Fruit fly (Drosophila melanogaster) Kc167 (cell line): ENCODE results near the gene Sfp79B.

ENCODE experiments used
- Myc ChIP-seq: fragments of >200 bp; optimal IDR thresholded peaks from 2 replicates; lab custom pipeline; 2017; ENCODE audit warnings: missing external identifiers
- Sin3A ChIP-seq: fragments of >200 bp; optimal IDR thresholded peaks from 2 replicates; lab custom pipeline; 2018; ENCODE audit warnings: missing external identifiers
- h ChIP-seq: fragments of >200 bp; optimal IDR thresholded peaks from 3 replicates; lab custom pipeline; 2018; ENCODE audit warnings: missing external identifiers
- insv ChIP-seq: fragments of >200 bp; optimal IDR thresholded peaks from 3 replicates; lab custom pipeline; 2018; ENCODE audit warnings: missing external identifiers
- psq ChIP-seq: fragments of >200 bp; optimal IDR thresholded peaks from 2 replicates; lab custom pipeline; 2017; ENCODE audit warnings: missing external identifiers
- ttk ChIP-seq: sonication (Bioruptor generic); optimal IDR thresholded peaks from 2 replicates; lab custom pipeline; 2017; ENCODE audit warnings: missing external identifiers

The Sfp79B gene

dm6 chr3L:22080022-22080421 lies at the start of gene Sfp79B:
TSS of gene Sfp79B (plus strand) at chr3L:22080322.
- TF ChIP-seq Myc (lab: Kevin White, UChicago), result no peak
- no peak for TF ChIP-seq ttk (lab: Kevin White, UChicago)
- TF ChIP-seq insv (lab: Kevin White, UChicago), result no peak
- TF ChIP-seq Sin3A, result no peak

dm6 chr3L:22034717-22035116 lies 45.4 kb upstream of the Sfp79B start, which contains the start of gene Oct-TyrR:
TSS of gene Oct-TyrR (plus strand) at chr3L:22035003.
- TF ChIP-seq ttk (lab: Kevin White, UChicago) (no peak), Sin3A (no peak), Myc (lab: Kevin White, UChicago) (no peak), psq (lab: Kevin White, UChicago) (no peak), insv (lab: Kevin White, UChicago) (no peak), h (no peak)

dm6 chr3L:22051152-22051551 lies 29.0 kb upstream of the Sfp79B start:
- no peak for TF ChIP-seq ttk (lab: Kevin White, UChicago)
- no peak for TF ChIP-seq insv (lab: Kevin White, UChicago)
- no peak for TF ChIP-seq h
- no peak for TF ChIP-seq Myc (lab: Kevin White, UChicago)
- no peak for TF ChIP-seq Sin3A
- no peak for TF ChIP-seq psq (lab: Kevin White, UChicago)

dm6 chr3L:22053343-22053742 lies 26.8 kb upstream of the Sfp79B start:
- TF ChIP-seq Myc (lab: Kevin White, UChicago) (no peak), insv (lab: Kevin White, UChicago) (no peak), Sin3A (no peak), ttk (lab: Kevin White, UChicago) (no peak), psq (lab: Kevin White, UChicago) (no peak), h (no peak)

- TF ChIP-seq ttk (lab: Kevin White, UChicago), result no peak
- TF ChIP-seq h, result no peak
- TF ChIP-seq Sin3A, result no peak
Observed at dm6 chr3L:22063833-22064232, 16.3 kb upstream of the Sfp79B start.

- TF ChIP-seq ttk (lab: Kevin White, UChicago) (no peak), psq (lab: Kevin White, UChicago) (no peak)
Observed at dm6 chr3L:22065694-22066093, 14.4 kb upstream of the Sfp79B start, which contains the start of gene CG14561. TSS of gene CG14561 (plus strand) at chr3L:22065907.

dm6 chr3L:22070506-22070905 lies 9.6 kb upstream of the Sfp79B start:
- no peak for TF ChIP-seq h
- TF ChIP-seq psq (lab: Kevin White, UChicago), result no peak
- no peak for TF ChIP-seq insv (lab: Kevin White, UChicago)
- TF ChIP-seq Myc (lab: Kevin White, UChicago), result no peak
- no peak for TF ChIP-seq Sin3A
- TF ChIP-seq ttk (lab: Kevin White, UChicago), result no peak

dm6 chr3L:22071687-22072394 lies 8.3 kb upstream of the Sfp79B start, which contains the start of gene CG7139:
TSS of gene CG7139 (minus strand) at chr3L:22071848.
- TF ChIP-seq insv (lab: Kevin White, UChicago) (no peak), h (no peak), psq (lab: Kevin White, UChicago) (no peak), ttk (lab: Kevin White, UChicago) (no peak), Sin3A (no peak), Myc (lab: Kevin White, UChicago) (no peak)

dm6 chr3L:22072824-22073223 lies 7.3 kb upstream of the Sfp79B start:
- no peak for TF ChIP-seq Sin3A
- TF ChIP-seq psq (lab: Kevin White, UChicago), result no peak
- TF ChIP-seq h, result no peak
- no peak for TF ChIP-seq ttk (lab: Kevin White, UChicago)
- TF ChIP-seq Myc (lab: Kevin White, UChicago), result no peak
- no peak for TF ChIP-seq insv (lab: Kevin White, UChicago)

dm6 chr3L:22074347-22074971 lies 5.7 kb upstream of the Sfp79B start, which contains the start of gene CG7133:
TSS of gene CG7133 (minus strand) at chr3L:22074523.
- TF ChIP-seq Myc (lab: Kevin White, UChicago) (no peak), h (no peak), Sin3A (no peak), ttk (lab: Kevin White, UChicago) (no peak), psq (lab: Kevin White, UChicago) (no peak), insv (lab: Kevin White, UChicago) (no peak)

- TF ChIP-seq Myc (lab: Kevin White, UChicago) (no peak), psq (lab: Kevin White, UChicago) (no peak), Sin3A (no peak), ttk (lab: Kevin White, UChicago) (no peak), insv (lab: Kevin White, UChicago) (no peak), h (no peak)
Observed at dm6 chr3L:22075706-22076398, 4.3 kb upstream of the Sfp79B start, which contains the start of the genes CG7130 and RpLP0. TSS of gene CG7130 (minus strand) at chr3L:22075756. TSS of gene RpLP0 (plus strand) at chr3L:22075867.

- TF ChIP-seq h (no peak), ttk (lab: Kevin White, UChicago) (no peak), Myc (lab: Kevin White, UChicago) (no peak), psq (lab: Kevin White, UChicago) (no peak), Sin3A (no peak), insv (lab: Kevin White, UChicago) (no peak)
Observed at dm6 chr3L:22078063-22078462, 2.1 kb upstream of the Sfp79B start.
